Fruit fly (Drosophila melanogaster) whole organism, embryonic: Measurements from ENCODE around the gene unk.

Experiments used
- Aef1 ChIP-seq: fragments of 200-800 bp; sonication (Bioruptor generic); IDR thresholded peaks from 3 replicates; pipeline ENCODE4 v1.3.6; 2022; ENCODE audit warnings: missing biosample characterization, missing genetic modification characterization
- CG12104 ChIP-seq: fragments of 200-800 bp; sonication (Bioruptor generic); optimal IDR thresholded peaks from 3 replicates; lab custom pipeline; 2016; ENCODE audit warnings: missing biosample characterization, missing genetic modification characterization
- CG12299 ChIP-seq: fragments of 200-800 bp; sonication (Bioruptor generic); optimal IDR thresholded peaks from 2 replicates; lab custom pipeline; 2018; ENCODE audit warnings: missing biosample characterization, mild to moderate bottlenecking, missing genetic modification characterization
- CG12769 ChIP-seq: fragments of 200-800 bp; sonication (Bioruptor generic); optimal IDR thresholded peaks from 2 replicates; lab custom pipeline; 2019; ENCODE audit warnings: missing biosample characterization, mild to moderate bottlenecking, missing genetic modification characterization, moderate library complexity
- CG14014 ChIP-seq: fragments of 200-800 bp; sonication (Bioruptor generic); IDR thresholded peaks from 2 replicates; pipeline ENCODE4 v1.3.6; 2022; ENCODE audit warnings: missing biosample characterization, missing genetic modification characterization
- CG1529 ChIP-seq: fragments of 200-800 bp; sonication (Bioruptor generic); optimal IDR thresholded peaks from 3 replicates; lab custom pipeline; 2018; ENCODE audit warnings: missing biosample characterization, missing genetic modification characterization
- CG15479 ChIP-seq: fragments of 200-800 bp; sonication (Bioruptor generic); optimal IDR thresholded peaks from 3 replicates; lab custom pipeline; 2019; ENCODE audit warnings: missing biosample characterization, mild to moderate bottlenecking, missing genetic modification characterization, moderate library complexity
- CG17359 ChIP-seq: fragments of 200-800 bp; sonication (Bioruptor generic); optimal IDR thresholded peaks from 3 replicates; lab custom pipeline; 2018; ENCODE audit warnings: missing biosample characterization, mild to moderate bottlenecking, missing genetic modification characterization, moderate library complexity
- CG17612 ChIP-seq: fragments of 200-800 bp; sonication (Bioruptor generic); IDR thresholded peaks from 2 replicates; pipeline ENCODE4 v1.3.6; 2022; ENCODE audit warnings: missing biosample characterization, missing genetic modification characterization
- CG18764 ChIP-seq: fragments of 200-800 bp; sonication (Bioruptor generic); optimal IDR thresholded peaks from 3 replicates; lab custom pipeline; 2016; ENCODE audit warnings: missing biosample characterization, missing genetic modification characterization
- CG34422 ChIP-seq: fragments of 200-800 bp; sonication (Bioruptor generic); IDR thresholded peaks from 3 replicates; pipeline ENCODE4 v1.3.6; 2022; ENCODE audit warnings: missing biosample characterization, missing genetic modification characterization
- CG6654 ChIP-seq: fragments of 200-800 bp; sonication (Bioruptor generic); optimal IDR thresholded peaks from 2 replicates; lab custom pipeline; 2017; ENCODE audit warnings: missing biosample characterization, mild to moderate bottlenecking, missing genetic modification characterization
- CG6854 ChIP-seq: fragments of 200-800 bp; sonication (Bioruptor generic); optimal IDR thresholded peaks from 3 replicates; lab custom pipeline; 2017; ENCODE audit warnings: missing biosample characterization, mild to moderate bottlenecking, missing genetic modification characterization
- CG8924 ChIP-seq: fragments of 200-800 bp; optimal IDR thresholded peaks from 3 replicates; lab custom pipeline; 2019; ENCODE audit warnings: missing biosample characterization, mild to moderate bottlenecking, missing genetic modification characterization, moderate library complexity
- Ets97D ChIP-seq: fragments of 200-800 bp; sonication (Bioruptor generic); optimal IDR thresholded peaks from 3 replicates; lab custom pipeline; 2016; ENCODE audit warnings: missing biosample characterization, missing genetic modification characterization
- Hr39 ChIP-seq: fragments of >200 bp; optimal IDR thresholded peaks from 2 replicates; lab custom pipeline; 2017
- Jarid2 ChIP-seq: fragments of 200-800 bp; sonication (Bioruptor generic); optimal IDR thresholded peaks from 3 replicates; lab custom pipeline; 2017; ENCODE audit warnings: mild to moderate bottlenecking, missing biosample characterization, missing genetic modification reagents, missing genetic modification characterization
- Med ChIP-seq: fragments of 200-800 bp; sonication (Bioruptor generic); peaks from one replicate; lab custom pipeline; 2016; ENCODE audit warnings: missing biosample characterization, missing genetic modification characterization, mild to moderate bottlenecking, inconsistent platforms, moderate library complexity
- NC2β ChIP-seq: fragments of 200-800 bp; sonication (Bioruptor generic); optimal IDR thresholded peaks from 2 replicates; lab custom pipeline; 2016; ENCODE audit warnings: missing biosample characterization, missing genetic modification characterization
- Neu2 ChIP-seq: fragments of 200-800 bp; sonication (Bioruptor generic); optimal IDR thresholded peaks from 3 replicates; lab custom pipeline; 2016; ENCODE audit warnings: missing biosample characterization, missing genetic modification characterization, borderline replicate concordance
- Poxn ChIP-seq: fragments of 200-800 bp; sonication (Bioruptor generic); IDR thresholded peaks from 2 replicates; pipeline ENCODE4 v1.3.6; 2022; ENCODE audit warnings: missing biosample characterization, missing genetic modification characterization
- Rx ChIP-seq: fragments of 200-800 bp; sonication (Bioruptor generic); IDR thresholded peaks from 2 replicates; pipeline ENCODE4 v1.3.6; 2022; ENCODE audit warnings: missing biosample characterization, missing genetic modification characterization
- Sox102F ChIP-seq: fragments of 200-800 bp; sonication (Bioruptor generic); optimal IDR thresholded peaks from 2 replicates; lab custom pipeline; 2018; ENCODE audit warnings: missing biosample characterization, mild to moderate bottlenecking, missing genetic modification characterization, moderate library complexity
- Stat92E ChIP-seq, 3 experiments: fragments of >200 bp in 2 of 3; fragments of 200-800 bp in 1 of 3; sonication (Bioruptor generic) in 1 of 3; optimal IDR thresholded peaks; 2 replicates each; lab custom pipeline; 2017 to 2019; ENCODE audit warnings: missing biosample characterization in 3 of 3, missing genetic modification characterization in 3 of 3, mild to moderate bottlenecking in 1 of 3, moderate library complexity in 1 of 3
- cas ChIP-seq: fragments of 200-800 bp; sonication (Bioruptor generic); IDR thresholded peaks from 2 replicates; pipeline ENCODE4 v1.3.6; 2022; ENCODE audit warnings: missing biosample characterization, missing genetic modification characterization
- cato ChIP-seq: fragments of 200-800 bp; sonication (Bioruptor generic); optimal IDR thresholded peaks from 2 replicates; lab custom pipeline; 2016; ENCODE audit warnings: missing biosample characterization, missing genetic modification characterization, borderline replicate concordance
- crol ChIP-seq: fragments of 200-800 bp; sonication (Bioruptor generic); IDR thresholded peaks from 2 replicates; pipeline ENCODE4 v1.3.6; 2022; ENCODE audit warnings: missing biosample characterization, missing genetic modification characterization
- cwo ChIP-seq: fragments of 200-800 bp; sonication (Bioruptor generic); optimal IDR thresholded peaks from 3 replicates; lab custom pipeline; 2017; ENCODE audit warnings: missing biosample characterization, missing genetic modification characterization, mild to moderate bottlenecking, moderate library complexity, missing genetic modification reagents
- dm ChIP-seq: fragments of 200-800 bp; sonication (Bioruptor generic); optimal IDR thresholded peaks from 3 replicates; lab custom pipeline; 2016; ENCODE audit warnings: missing biosample characterization, missing genetic modification characterization
- dmrt99B ChIP-seq: fragments of 200-800 bp; sonication (Bioruptor generic); optimal IDR thresholded peaks from 2 replicates; lab custom pipeline; 2018; ENCODE audit warnings: missing biosample characterization, mild to moderate bottlenecking, missing genetic modification characterization, moderate library complexity
- exex ChIP-seq: fragments of 200-800 bp; sonication (Bioruptor generic); optimal IDR thresholded peaks from 4 replicates; lab custom pipeline; 2018; ENCODE audit warnings: missing biosample characterization, mild to moderate bottlenecking, missing genetic modification characterization, moderate library complexity
- fd3F ChIP-seq: fragments of 200-800 bp; sonication (Bioruptor generic); optimal IDR thresholded peaks from 2 replicates; lab custom pipeline; 2018; ENCODE audit warnings: missing biosample characterization, mild to moderate bottlenecking, missing genetic modification characterization, moderate library complexity
- fd64A ChIP-seq: fragments of 200-800 bp; sonication (Bioruptor generic); optimal IDR thresholded peaks from 3 replicates; lab custom pipeline; 2018; ENCODE audit warnings: missing biosample characterization, mild to moderate bottlenecking, missing genetic modification characterization
- ham ChIP-seq: fragments of 200-800 bp; sonication (Bioruptor generic); IDR thresholded peaks from 2 replicates; pipeline ENCODE4 v1.3.6; 2022; ENCODE audit warnings: missing biosample characterization, missing genetic modification characterization
- jumu ChIP-seq: fragments of 200-800 bp; sonication (Bioruptor generic); optimal IDR thresholded peaks from 3 replicates; lab custom pipeline; 2016; ENCODE audit warnings: missing biosample characterization, missing genetic modification characterization
- knrl ChIP-seq: fragments of 200-800 bp; sonication (Bioruptor generic); IDR thresholded peaks from 3 replicates; pipeline ENCODE4 v1.3.6; 2022; ENCODE audit warnings: missing biosample characterization, missing genetic modification characterization; ENCODE audit not compliant: partially characterized antibody
- nerfin-2 ChIP-seq: fragments of 200-800 bp; sonication (Bioruptor generic); IDR thresholded peaks from 2 replicates; pipeline ENCODE4 v1.3.6; 2022; ENCODE audit warnings: missing biosample characterization, missing genetic modification characterization; ENCODE audit not compliant: partially characterized antibody
- pfk ChIP-seq: fragments of 200-800 bp; sonication (Bioruptor generic); optimal IDR thresholded peaks from 2 replicates; lab custom pipeline; 2018; ENCODE audit warnings: missing biosample characterization, mild to moderate bottlenecking, missing genetic modification characterization, moderate library complexity
- ranshi ChIP-seq: fragments of 200-800 bp; sonication (Bioruptor generic); IDR thresholded peaks from 2 replicates; pipeline ENCODE4 v1.3.6; 2022; ENCODE audit warnings: missing biosample characterization, missing genetic modification characterization
- slbo ChIP-seq: fragments of 200-800 bp; sonication (Bioruptor generic); IDR thresholded peaks from 2 replicates; pipeline ENCODE4 v1.3.6; 2022; ENCODE audit warnings: missing biosample characterization, missing genetic modification characterization
- ssp ChIP-seq: fragments of 200-800 bp; sonication (Bioruptor generic); IDR thresholded peaks from 2 replicates; pipeline ENCODE4 v1.3.6; 2022; ENCODE audit warnings: missing biosample characterization, missing genetic modification characterization
- tgo ChIP-seq: fragments of 200-800 bp; sonication (Bioruptor generic); IDR thresholded peaks from 3 replicates; pipeline ENCODE4 v1.3.6; 2022; ENCODE audit warnings: missing biosample characterization, missing genetic modification characterization
- tin ChIP-seq: fragments of 200-800 bp; sonication (Bioruptor generic); optimal IDR thresholded peaks from 3 replicates; lab custom pipeline; 2016; ENCODE audit warnings: missing biosample characterization, missing genetic modification characterization
- tll ChIP-seq, 2 experiments: fragments of 200-800 bp in 1 of 2; fragments of >200 bp in 1 of 2; sonication (Bioruptor generic) in 1 of 2; optimal IDR thresholded peaks; 2 replicates each; lab custom pipeline; 2017 to 2019; ENCODE audit warnings: missing biosample characterization in 2 of 2, missing genetic modification characterization in 2 of 2, mild to moderate bottlenecking in 1 of 2, moderate library complexity in 1 of 2
- tna ChIP-seq: fragments of 200-800 bp; sonication (Bioruptor generic); IDR thresholded peaks from 2 replicates; pipeline ENCODE4 v1.3.6; 2022; ENCODE audit warnings: missing biosample characterization, missing genetic modification characterization; ENCODE audit not compliant: partially characterized antibody
- z ChIP-seq: fragments of 200-800 bp; sonication (Bioruptor generic); IDR thresholded peaks from 3 replicates; pipeline ENCODE4 v1.3.6; 2022; ENCODE audit warnings: missing biosample characterization, missing genetic modification characterization
- zen2 ChIP-seq: fragments of 200-800 bp; sonication (Bioruptor generic); IDR thresholded peaks from 3 replicates; pipeline ENCODE4 v1.3.6; 2022; ENCODE audit warnings: missing biosample characterization, missing genetic modification characterization; ENCODE audit not compliant: partially characterized antibody
- zf30C ChIP-seq: fragments of 200-800 bp; sonication (Bioruptor generic); optimal IDR thresholded peaks from 3 replicates; lab custom pipeline; 2018; ENCODE audit warnings: missing biosample characterization, mild to moderate bottlenecking, missing genetic modification characterization

Gene unk

dm6 chr3R:23189958-23190900 is 32.6 kb upstream of the unk start (continued):
- TF ChIP-seq tna (GFP tag; lab: Robert Waterston, UW) (no peak), zen2 (GFP tag; lab: Robert Waterston, UW) (no peak), jumu (GFP tag; lab: Kevin White, UChicago) (peak; percentile 16), Ets97D (peak; percentile 10), CG6854 (peak; percentile 8), nerfin-2 (GFP tag; lab: Robert Waterston, UW) (no peak), tin (GFP tag; lab: Kevin White, UChicago) (peak; percentile 41), Stat92E (GFP tag; optimal IDR thresholded peaks at IDR 0.05; lab: Kevin White, UChicago) (no peak), CG17359 (tag; lab: Kevin White, UChicago) (peak; percentile 79), ranshi (GFP tag; lab: Robert Waterston, UW) (peak; percentile 84), slbo (peak; percentile 86), CG6654 (GFP tag; lab: Kevin White, UChicago) (peak; percentile 32), cato (GFP tag; lab: Kevin White, UChicago) (peak; percentile 7), knrl (GFP tag; lab: Robert Waterston, UW) (no peak), CG34422 (GFP tag; lab: Robert Waterston, UW) (no peak), Poxn (GFP tag; lab: Robert Waterston, UW) (peak; percentile 47; the same call in 1 of the 2 replicates), Neu2 (GFP tag; lab: Kevin White, UChicago) (no peak), cas (GFP tag; lab: Robert Waterston, UW) (0 out of 2 replicates have a peak, but pooled peaks have one; percentile 55), CG17612 (GFP tag; lab: Robert Waterston, UW) (no peak), ssp (GFP tag; lab: Robert Waterston, UW) (peak; percentile 53), Jarid2 (GFP tag; lab: Kevin White, UChicago) (no peak), CG14014 (peak; percentile 82), ham (no peak), fd64A (GFP tag; lab: Kevin White, UChicago) (no peak), dm (GFP tag; lab: Kevin White, UChicago) (peak; percentile 30), dmrt99B (tag; lab: Kevin White, UChicago) (peak; percentile 78), CG8924 (tag; lab: Kevin White, UChicago) (peak; percentile 80), pfk (GFP tag; lab: Kevin White, UChicago) (no peak), CG1529 (GFP tag; lab: Kevin White, UChicago) (peak; percentile 36), tgo (GFP tag; lab: Robert Waterston, UW) (peak; percentile 73), CG12769 (peak; percentile 88), CG18764 (GFP tag; lab: Kevin White, UChicago) (peak; percentile 30), cwo (GFP tag; lab: Kevin White, UChicago) (peak; percentile 92), crol (peak; percentile 63), exex (peak; percentile 43), zf30C (no peak), Aef1 (GFP tag; lab: Robert Waterston, UW) (peak; percentile 76), NC2β (GFP tag; lab: Kevin White, UChicago) (peak; percentile 37), Sox102F (GFP tag; lab: Kevin White, UChicago) (peak; percentile 81), CG12104 (GFP tag; lab: Kevin White, UChicago) (no peak), CG15479 (GFP tag; lab: Kevin White, UChicago) (no peak), Hr39 (no peak), tll (GFP tag; optimal IDR thresholded peaks at IDR 0.05; lab: Kevin White, UChicago) (no peak), Med (GFP tag; lab: Kevin White, UChicago) (peak; percentile 97), CG12299 (tag; lab: Kevin White, UChicago) (no peak), fd3F (GFP tag; lab: Kevin White, UChicago) (peak; percentile 77), z (GFP tag; lab: Robert Waterston, UW) (peak; percentile 89), Rx (GFP tag; lab: Robert Waterston, UW) (0 out of 2 replicates have a peak, but pooled peaks have one; percentile 33)
